Worm (Caenorhabditis elegans) whole organism, L4 larva: ENCODE measurements around the gene Y54G2A.40.

Source experiments
- ama-1 ChIP-seq: fragments of 150-350 bp; optimal IDR thresholded peaks from 2 replicates; lab custom pipeline; 2014; ENCODE audit warnings: inconsistent platforms, mixed read lengths
- ceh-44 ChIP-seq: fragments of 200-800 bp; sonication (Bioruptor generic); IDR thresholded peaks from 2 replicates; pipeline ENCODE4 v1.3.6; 2022; ENCODE audit warnings: missing genetic modification reagents, missing genetic modification characterization, missing compliant biosample characterization
- ceh-62 ChIP-seq: sonication (generic microtip); optimal IDR thresholded peaks from 2 replicates; lab custom pipeline; 2017; ENCODE audit warnings: missing biosample characterization, missing genetic modification characterization
- dpl-1 ChIP-seq: fragments of 150-350 bp; optimal IDR thresholded peaks from 2 replicates; lab custom pipeline; 2014; ENCODE audit warnings: missing biosample characterization, missing genetic modification reagents, missing genetic modification characterization
- lin-15B ChIP-seq: fragments of 150-350 bp; sonication (generic microtip); optimal IDR thresholded peaks from 3 replicates; lab custom pipeline; 2014; ENCODE audit warnings: missing biosample characterization, missing genetic modification characterization
- lin-38 ChIP-seq: fragments of 200-800 bp; sonication (Bioruptor generic); IDR thresholded peaks from 2 replicates; pipeline ENCODE4 v1.3.6; 2022; ENCODE audit warnings: missing genetic modification reagents, missing genetic modification characterization, missing compliant biosample characterization
- nhr-6 ChIP-seq: fragments of 150-350 bp; optimal IDR thresholded peaks from 2 replicates; lab custom pipeline; 2014; ENCODE audit warnings: missing biosample characterization, missing genetic modification characterization
- skn-1 ChIP-seq: fragments of 150-350 bp; optimal IDR thresholded peaks from 2 replicates; lab custom pipeline; 2014; ENCODE audit warnings: missing biosample characterization, missing genetic modification characterization
- tag-97 ChIP-seq: fragments of 200-800 bp; sonication (Bioruptor generic); IDR thresholded peaks from 2 replicates; pipeline ENCODE4 v1.3.6; 2022; ENCODE audit warnings: missing genetic modification characterization, missing compliant biosample characterization
- unc-62 ChIP-seq, 3 experiments: fragments of 150-350 bp in 1 of 3; sonication (generic microtip); optimal IDR thresholded peaks in 2 of 3; peaks in 1 of 3; 1 replicate in 1 of 3; 2 replicates in 2 of 3; lab custom pipeline; 2014 to 2017; ENCODE audit warnings: missing biosample characterization in 3 of 3, missing genetic modification characterization in 3 of 3, missing genetic modification reagents in 3 of 3, missing genotype in 1 of 3

ce11 chrIV:2825460-2826103 lies 20.7 kb upstream of the Y54G2A.40 start:
- no peak for TF ChIP-seq nhr-6 (tag; lab: Kevin White, UChicago)
- no peak for TF ChIP-seq ceh-62 (tag; lab: Kevin White, UChicago)
- no peak for TF ChIP-seq lin-38 (GFP tag; lab: Robert Waterston, UW)
- TF ChIP-seq skn-1 (tag; lab: Kevin White, UChicago), result no peak
- no peak for TF ChIP-seq dpl-1
- no peak for TF ChIP-seq tag-97 (GFP tag; lab: Robert Waterston, UW)
- no peak for TF ChIP-seq ceh-44 (GFP tag; lab: Robert Waterston, UW)
- TF ChIP-seq ama-1 (lab: Kevin White, UChicago), result no peak
- no peak for TF ChIP-seq lin-15B (tag; lab: Kevin White, UChicago)
- TF ChIP-seq unc-62 (GFP tag; optimal IDR thresholded peaks at IDR 0.05 in 1 of 2; lab: Kevin White, UChicago), result no peak
- no peak for TF ChIP-seq unc-62 (tag; optimal IDR thresholded peaks at IDR 0.05; lab: Kevin White, UChicago)
